Fruit fly (Drosophila melanogaster) whole organism, embryonic: Measurements from ENCODE around the gene wam.
A peak's percentile ranks its signal among the peaks of the same experiment; 100 is the strongest.

Experiments
- Aef1 ChIP-seq: fragments of 200-800 bp; sonication (Bioruptor generic); IDR thresholded peaks from 3 replicates; pipeline ENCODE4 v1.3.6; 2022; ENCODE audit warnings: missing biosample characterization, missing genetic modification characterization
- Awh ChIP-seq: fragments of 200-800 bp; sonication (Bioruptor generic); IDR thresholded peaks from 2 replicates; pipeline ENCODE4, ENCODE4 v1.3.6; 2022; ENCODE audit warnings: missing biosample characterization, missing genetic modification characterization
- Bgb ChIP-seq: fragments of 200-800 bp; sonication (Bioruptor generic); IDR thresholded peaks from 2 replicates; pipeline ENCODE4 v1.3.6; 2022; ENCODE audit warnings: missing biosample characterization, missing genetic modification characterization; ENCODE audit not compliant: partially characterized antibody
- CG10462 ChIP-seq: fragments of 200-800 bp; sonication (Bioruptor generic); optimal IDR thresholded peaks from 2 replicates; lab custom pipeline; 2016; ENCODE audit warnings: missing biosample characterization, missing genetic modification characterization
- CG12391 ChIP-seq: fragments of 200-800 bp; sonication (Bioruptor generic); optimal IDR thresholded peaks from 3 replicates; lab custom pipeline; 2018; ENCODE audit warnings: missing biosample characterization, mild to moderate bottlenecking, missing genetic modification characterization, moderate library complexity
- CG15514 ChIP-seq: fragments of 200-800 bp; sonication (Bioruptor generic); optimal IDR thresholded peaks from 3 replicates; lab custom pipeline; 2017; ENCODE audit warnings: missing biosample characterization, missing genetic modification characterization, mild to moderate bottlenecking, moderate library complexity, missing genetic modification reagents
- CG17385 ChIP-seq: fragments of 200-800 bp; sonication (Bioruptor generic); optimal IDR thresholded peaks from 3 replicates; lab custom pipeline; 2018; ENCODE audit warnings: missing biosample characterization, mild to moderate bottlenecking, missing genetic modification characterization
- CG17612 ChIP-seq: fragments of 200-800 bp; sonication (Bioruptor generic); IDR thresholded peaks from 2 replicates; pipeline ENCODE4 v1.3.6; 2022; ENCODE audit warnings: missing biosample characterization, missing genetic modification characterization
- CG18262 ChIP-seq: fragments of 200-800 bp; optimal IDR thresholded peaks from 3 replicates; lab custom pipeline; 2019; ENCODE audit warnings: missing biosample characterization, mild to moderate bottlenecking, missing genetic modification characterization, moderate library complexity
- CG7556 ChIP-seq: fragments of 200-800 bp; sonication (Bioruptor generic); optimal IDR thresholded peaks from 2 replicates; lab custom pipeline; 2017; ENCODE audit warnings: missing biosample characterization, mild to moderate bottlenecking, missing genetic modification characterization
- CG7786 ChIP-seq: fragments of 200-800 bp; sonication (Bioruptor generic); optimal IDR thresholded peaks from 2 replicates; lab custom pipeline; 2016; ENCODE audit warnings: missing biosample characterization, missing genetic modification characterization
- CG7839 ChIP-seq: fragments of 200-800 bp; sonication (Bioruptor generic); optimal IDR thresholded peaks from 3 replicates; lab custom pipeline; 2018; ENCODE audit warnings: missing biosample characterization, mild to moderate bottlenecking, missing genetic modification characterization, moderate library complexity
- CG8281 ChIP-seq: fragments of 200-800 bp; sonication (Bioruptor generic); optimal IDR thresholded peaks from 2 replicates; lab custom pipeline; 2018; ENCODE audit warnings: missing biosample characterization, mild to moderate bottlenecking, missing genetic modification characterization, moderate library complexity
- CoRest ChIP-seq: fragments of 200-800 bp; sonication (Bioruptor generic); optimal IDR thresholded peaks from 3 replicates; lab custom pipeline; 2018; ENCODE audit warnings: missing biosample characterization, mild to moderate bottlenecking, missing genetic modification characterization, moderate library complexity
- D19A ChIP-seq: fragments of 200-800 bp; optimal IDR thresholded peaks from 3 replicates; lab custom pipeline; 2019; ENCODE audit warnings: missing biosample characterization, mild to moderate bottlenecking, missing genetic modification characterization, moderate library complexity
- Dek ChIP-seq: fragments of 200-800 bp; sonication (Bioruptor generic); optimal IDR thresholded peaks from 3 replicates; lab custom pipeline; 2019; ENCODE audit warnings: missing biosample characterization, mild to moderate bottlenecking, missing genetic modification characterization, moderate library complexity
- Fer3 ChIP-seq: fragments of 200-800 bp; sonication (Bioruptor generic); optimal IDR thresholded peaks from 2 replicates; lab custom pipeline; 2018; ENCODE audit warnings: missing biosample characterization, mild to moderate bottlenecking, missing genetic modification characterization, moderate library complexity
- Hr51 ChIP-seq, 2 experiments: fragments of 200-800 bp; sonication (Bioruptor generic); optimal IDR thresholded peaks; 2 replicates in 1 of 2; 3 replicates in 1 of 2; lab custom pipeline; 2016 to 2018; ENCODE audit warnings: missing biosample characterization in 2 of 2, missing genetic modification characterization in 2 of 2, mild to moderate bottlenecking in 1 of 2, moderate library complexity in 1 of 2
- Lhr ChIP-seq: fragments of 200-800 bp; sonication (Bioruptor generic); optimal IDR thresholded peaks from 3 replicates; lab custom pipeline; 2017; ENCODE audit warnings: mild to moderate bottlenecking, missing biosample characterization, missing genetic modification reagents, missing genetic modification characterization
- Myb ChIP-seq: fragments of 200-800 bp; sonication (Bioruptor generic); optimal IDR thresholded peaks from 2 replicates; lab custom pipeline; 2016; ENCODE audit warnings: missing biosample characterization, missing genetic modification characterization
- Oli ChIP-seq: fragments of 200-800 bp; sonication (Bioruptor generic); optimal IDR thresholded peaks from 2 replicates; lab custom pipeline; 2018; ENCODE audit warnings: missing biosample characterization, mild to moderate bottlenecking, missing genetic modification characterization, moderate library complexity
- Ptx1 ChIP-seq: fragments of 200-800 bp; sonication (Bioruptor generic); IDR thresholded peaks from 2 replicates; pipeline ENCODE4 v1.3.6; 2022; ENCODE audit warnings: missing biosample characterization, missing genetic modification characterization
- Ravus ChIP-seq: fragments of 200-800 bp; sonication (Bioruptor generic); IDR thresholded peaks from 2 replicates; pipeline ENCODE4 v1.3.6; 2022; ENCODE audit warnings: missing biosample characterization, missing genetic modification characterization
- Sox100B ChIP-seq: fragments of 200-800 bp; sonication (Bioruptor generic); optimal IDR thresholded peaks from 3 replicates; lab custom pipeline; 2018; ENCODE audit warnings: missing biosample characterization, mild to moderate bottlenecking, missing genetic modification characterization
- Sox102F ChIP-seq: fragments of 200-800 bp; sonication (Bioruptor generic); optimal IDR thresholded peaks from 2 replicates; lab custom pipeline; 2018; ENCODE audit warnings: missing biosample characterization, mild to moderate bottlenecking, missing genetic modification characterization, moderate library complexity
- Xrp1 ChIP-seq: fragments of 200-800 bp; sonication (Bioruptor generic); IDR thresholded peaks from 2 replicates; pipeline ENCODE4 v1.3.6; 2022; ENCODE audit warnings: missing biosample characterization, missing genetic modification characterization
- abd-A ChIP-seq: fragments of 200-800 bp; sonication (Bioruptor generic); optimal IDR thresholded peaks from 3 replicates; lab custom pipeline; 2019; ENCODE audit warnings: missing biosample characterization, mild to moderate bottlenecking, missing genetic modification characterization, moderate library complexity
- az2 ChIP-seq: fragments of 200-800 bp; sonication (Bioruptor generic); optimal IDR thresholded peaks from 3 replicates; lab custom pipeline; 2016; ENCODE audit warnings: missing biosample characterization, missing genetic modification characterization
- cwo ChIP-seq: fragments of 200-800 bp; sonication (Bioruptor generic); optimal IDR thresholded peaks from 3 replicates; lab custom pipeline; 2017; ENCODE audit warnings: missing biosample characterization, missing genetic modification characterization, mild to moderate bottlenecking, moderate library complexity, missing genetic modification reagents
- dati ChIP-seq: fragments of 200-800 bp; sonication (Bioruptor generic); IDR thresholded peaks from 2 replicates; pipeline ENCODE4 v1.3.6; 2022; ENCODE audit warnings: missing biosample characterization, missing genetic modification characterization
- dm ChIP-seq: fragments of 200-800 bp; sonication (Bioruptor generic); optimal IDR thresholded peaks from 3 replicates; lab custom pipeline; 2016; ENCODE audit warnings: missing biosample characterization, missing genetic modification characterization
- dysf ChIP-seq: fragments of 200-800 bp; sonication (Bioruptor generic); IDR thresholded peaks from 3 replicates; pipeline ENCODE4 v1.3.6; 2022; ENCODE audit warnings: missing biosample characterization, missing genetic modification characterization
- fd96Cb ChIP-seq: fragments of 200-800 bp; sonication (Bioruptor generic); optimal IDR thresholded peaks from 2 replicates; lab custom pipeline; 2018; ENCODE audit warnings: missing biosample characterization, mild to moderate bottlenecking, missing genetic modification characterization, moderate library complexity
- gcm ChIP-seq: fragments of 200-800 bp; sonication (Bioruptor generic); optimal IDR thresholded peaks from 2 replicates; lab custom pipeline; 2019; ENCODE audit warnings: missing biosample characterization, mild to moderate bottlenecking, missing genetic modification characterization, moderate library complexity
- gem ChIP-seq: fragments of 200-800 bp; sonication (Bioruptor generic); optimal IDR thresholded peaks from 2 replicates; lab custom pipeline; 2019; ENCODE audit warnings: missing biosample characterization, mild to moderate bottlenecking, missing genetic modification characterization, moderate library complexity
- grau ChIP-seq: fragments of 200-800 bp; optimal IDR thresholded peaks from 3 replicates; lab custom pipeline; 2019; ENCODE audit warnings: missing biosample characterization, mild to moderate bottlenecking, missing genetic modification characterization, moderate library complexity
- gsb-n ChIP-seq: fragments of 200-800 bp; sonication (Bioruptor generic); optimal IDR thresholded peaks from 3 replicates; lab custom pipeline; 2018; ENCODE audit warnings: missing biosample characterization, mild to moderate bottlenecking, missing genetic modification characterization
- gt ChIP-seq: fragments of 200-800 bp; sonication (Bioruptor generic); IDR thresholded peaks from 2 replicates; pipeline ENCODE4 v1.3.6; 2022; ENCODE audit warnings: missing biosample characterization, missing genetic modification characterization
- jumu ChIP-seq: fragments of 200-800 bp; sonication (Bioruptor generic); optimal IDR thresholded peaks from 3 replicates; lab custom pipeline; 2016; ENCODE audit warnings: missing biosample characterization, missing genetic modification characterization
- kni ChIP-seq: fragments of 200-800 bp; sonication (Bioruptor generic); optimal IDR thresholded peaks from 3 replicates; lab custom pipeline; 2017; ENCODE audit warnings: mild to moderate bottlenecking, missing biosample characterization, missing genetic modification reagents, missing genetic modification characterization
- lola ChIP-seq, 3 experiments: fragments of >200 bp in 2 of 3; fragments of 200-800 bp in 1 of 3; sonication (Bioruptor generic) in 1 of 3; optimal IDR thresholded peaks; 2 replicates each; lab custom pipeline; 2017 to 2019; ENCODE audit warnings: missing biosample characterization in 3 of 3, missing genetic modification characterization in 3 of 3, mild to moderate bottlenecking in 1 of 3, moderate library complexity in 1 of 3
- prd ChIP-seq, 3 experiments: fragments of >200 bp in 2 of 3; fragments of 200-800 bp in 1 of 3; sonication (Bioruptor generic) in 1 of 3; optimal IDR thresholded peaks in 2 of 3; IDR thresholded peaks in 1 of 3; 2 replicates in 2 of 3; 3 replicates in 1 of 3; pipeline versions ENCODE4 v1.3.6 to Lab custom; 2017 to 2022; ENCODE audit warnings: missing biosample characterization in 1 of 3, missing genetic modification characterization in 1 of 3
- rib ChIP-seq: fragments of 200-800 bp; sonication (Bioruptor generic); IDR thresholded peaks from 2 replicates; pipeline ENCODE4 v1.3.6; 2022; ENCODE audit warnings: missing biosample characterization, missing genetic modification characterization
- row ChIP-seq: fragments of 200-800 bp; sonication (Bioruptor generic); IDR thresholded peaks from 3 replicates; pipeline ENCODE4 v1.3.6; 2022; ENCODE audit warnings: missing biosample characterization, missing genetic modification characterization
- slp2 ChIP-seq: fragments of 200-800 bp; sonication (Bioruptor generic); optimal IDR thresholded peaks from 2 replicates; lab custom pipeline; 2016; ENCODE audit warnings: missing biosample characterization, missing genetic modification characterization
- tgo ChIP-seq: fragments of 200-800 bp; sonication (Bioruptor generic); IDR thresholded peaks from 3 replicates; pipeline ENCODE4 v1.3.6; 2022; ENCODE audit warnings: missing biosample characterization, missing genetic modification characterization
- toy ChIP-seq: fragments of 200-800 bp; sonication (Bioruptor generic); IDR thresholded peaks from 2 replicates; pipeline ENCODE4 v1.3.6; 2022; ENCODE audit warnings: missing biosample characterization, missing genetic modification characterization
- twi ChIP-seq: fragments of 200-800 bp; optimal IDR thresholded peaks from 2 replicates; lab custom pipeline; 2019; ENCODE audit warnings: missing biosample characterization, mild to moderate bottlenecking, missing genetic modification characterization, moderate library complexity
- tx ChIP-seq: fragments of 200-800 bp; sonication (Bioruptor generic); optimal IDR thresholded peaks from 2 replicates; lab custom pipeline; 2016; ENCODE audit warnings: missing biosample characterization, missing genetic modification characterization
- unpg ChIP-seq: fragments of 200-800 bp; sonication (Bioruptor generic); optimal IDR thresholded peaks from 3 replicates; lab custom pipeline; 2018; ENCODE audit warnings: missing biosample characterization, mild to moderate bottlenecking, missing genetic modification characterization, moderate library complexity
- wdn ChIP-seq: fragments of 200-800 bp; sonication (Bioruptor generic); IDR thresholded peaks from 2 replicates; pipeline ENCODE4 v1.3.6; 2022; ENCODE audit warnings: missing biosample characterization, missing genetic modification characterization
- zf30C ChIP-seq: fragments of 200-800 bp; sonication (Bioruptor generic); optimal IDR thresholded peaks from 3 replicates; lab custom pipeline; 2018; ENCODE audit warnings: missing biosample characterization, mild to moderate bottlenecking, missing genetic modification characterization

Gene wam

DNA sequence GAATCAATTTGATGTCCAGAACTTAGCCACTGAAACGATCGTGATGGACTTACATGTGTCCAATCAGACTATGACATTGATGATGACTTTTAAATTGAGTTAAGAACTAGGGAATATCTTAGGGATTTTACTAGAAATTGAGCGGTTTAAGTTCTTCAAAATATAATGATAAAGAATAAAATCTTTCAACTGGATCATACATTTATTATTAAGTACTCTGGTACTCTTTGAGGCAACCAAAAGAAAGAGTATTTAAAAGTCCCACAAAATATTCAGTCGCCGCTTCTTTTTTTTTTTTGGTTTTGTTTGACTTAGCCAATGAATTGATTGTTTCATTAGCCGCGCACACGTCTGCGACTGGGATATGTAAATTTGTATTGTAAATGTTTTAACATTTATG is 22.3 kb upstream of the wam start (continued):
- TF ChIP-seq Hr51 (GFP tag; optimal IDR thresholded peaks at IDR 0.05; lab: Kevin White, UChicago) (peak in 1 of 2 experiments; percentile 48), grau (peak; percentile 14), D19A (tag; lab: Kevin White, UChicago) (peak; percentile 71), az2 (peak; percentile 20), cwo (GFP tag; lab: Kevin White, UChicago) (no peak), dati (GFP tag; lab: Robert Waterston, UW) (no peak), Xrp1 (GFP tag; lab: Robert Waterston, UW) (no peak), CG10462 (GFP tag; lab: Kevin White, UChicago) (no peak), Aef1 (GFP tag; lab: Robert Waterston, UW) (no peak), Dek (no peak), row (GFP tag; lab: Robert Waterston, UW) (peak; percentile 22; the same call in 1 of the 3 replicates), toy (GFP tag; lab: Robert Waterston, UW) (no peak), tgo (GFP tag; lab: Robert Waterston, UW) (no peak), CG15514 (GFP tag; lab: Kevin White, UChicago) (no peak), CG7556 (GFP tag; lab: Kevin White, UChicago) (peak; percentile 19), fd96Cb (tag; lab: Kevin White, UChicago) (no peak), dysf (GFP tag; lab: Robert Waterston, UW) (0 out of 3 replicates have a peak, but pooled peaks have one; percentile 33), CG17385 (no peak), Oli (tag; lab: Kevin White, UChicago) (peak; percentile 28), gem (tag; lab: Kevin White, UChicago) (peak; percentile 51), Sox102F (GFP tag; lab: Kevin White, UChicago) (peak; percentile 24), Ptx1 (peak; percentile 35; the same call in 1 of the 2 replicates), unpg (GFP tag; lab: Kevin White, UChicago) (peak; percentile 8), CoRest (tag; lab: Kevin White, UChicago) (peak; percentile 19), Myb (GFP tag; lab: Kevin White, UChicago) (no peak), jumu (GFP tag; lab: Kevin White, UChicago) (no peak), CG12391 (peak; percentile 22), twi (tag; lab: Kevin White, UChicago) (no peak), Fer3 (no peak), Lhr (GFP tag; lab: Kevin White, UChicago) (no peak), CG7839 (tag; lab: Kevin White, UChicago) (peak; percentile 25), zf30C (GFP tag; lab: Kevin White, UChicago) (no peak), tx (GFP tag; lab: Kevin White, UChicago) (no peak), CG8281 (no peak), CG18262 (tag; lab: Kevin White, UChicago) (peak; percentile 31), prd (optimal IDR thresholded peaks at IDR 0.05; lab: Kevin White, UChicago) (no peak), prd (GFP tag; IDR thresholded peaks at IDR 0.05; lab: Robert Waterston, UW) (no peak), dm (GFP tag; lab: Kevin White, UChicago) (no peak), Bgb (GFP tag; lab: Robert Waterston, UW) (no peak), CG17612 (no peak)

DNA sequence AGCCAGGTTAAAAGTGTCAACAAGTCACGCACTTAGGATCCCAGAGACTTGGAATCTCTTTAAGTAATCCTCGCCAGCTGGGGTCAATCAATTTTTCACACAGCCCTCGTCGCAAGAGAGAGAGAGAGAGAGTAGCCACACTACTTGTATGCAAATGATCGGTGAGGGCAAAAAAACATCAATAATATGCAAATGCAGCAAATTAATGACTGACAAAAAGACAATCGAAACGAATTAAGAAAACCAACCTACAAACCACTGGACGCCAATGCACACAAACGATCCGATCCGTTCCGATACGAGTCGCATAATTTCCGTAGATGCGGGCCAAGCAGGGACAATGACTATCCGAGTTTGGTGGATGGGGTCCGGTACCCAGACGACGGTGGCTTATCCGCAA is 21.8 kb upstream of the wam start:
- TF ChIP-seq rib (GFP tag; lab: Robert Waterston, UW): no peak
- TF ChIP-seq gsb-n (tag; lab: Kevin White, UChicago): peak; percentile 56
- TF ChIP-seq Ravus (GFP tag; lab: Robert Waterston, UW): no peak
- TF ChIP-seq CG7786: no peak
- TF ChIP-seq wdn (GFP tag; lab: Robert Waterston, UW): no peak
- TF ChIP-seq gt: no peak
- TF ChIP-seq slp2 (GFP tag; lab: Kevin White, UChicago): no peak
- no peak for TF ChIP-seq kni (GFP tag; lab: Kevin White, UChicago)
- peak; percentile 88 for TF ChIP-seq gcm
- peak; percentile 93 for TF ChIP-seq Awh (GFP tag; lab: Robert Waterston, UW)
- TF ChIP-seq Sox100B (GFP tag; lab: Kevin White, UChicago): no peak
- peak; percentile 48 for TF ChIP-seq abd-A (tag; lab: Kevin White, UChicago)
- TF ChIP-seq lola (GFP tag; optimal IDR thresholded peaks at IDR 0.05; lab: Kevin White, UChicago): no peak
